Worm (Caenorhabditis elegans): Measurements from ENCODE around the gene Y53F4B.43.

- TF ChIP-seq unc-130 (GFP tag; optimal IDR thresholded peaks at IDR 0.05) (no peak), him-1 (tag; optimal IDR thresholded peaks at IDR 0.05) (no peak), gei-17 (GFP tag; optimal IDR thresholded peaks at IDR 0.05) (no peak)
These were observed 23.4 kb upstream of the Y53F4B.43 start for ce11 chrII:14964877-14965276.

All from whole organism, young adult.